Worm (Caenorhabditis elegans) whole organism, L2 larva: ENCODE results near the gene K12H6.9.

ENCODE experiments used
- F13H6.1 ChIP-seq: sonication (generic microtip); optimal IDR thresholded peaks from 2 replicates; lab custom pipeline; 2016; ENCODE audit warnings: missing genetic modification characterization, missing compliant biosample characterization
- R02D3.7 ChIP-seq: fragments of 150-350 bp; optimal IDR thresholded peaks from 2 replicates; lab custom pipeline; 2014; ENCODE audit warnings: missing biosample characterization, missing genetic modification characterization
- Y55F3AM.14 ChIP-seq: fragments of 200-800 bp; sonication (Bioruptor generic); optimal IDR thresholded peaks from 2 replicates; lab custom pipeline; 2018; ENCODE audit warnings: mild to moderate bottlenecking, missing genetic modification characterization, missing compliant biosample characterization
- alr-1 ChIP-seq: fragments of 150-350 bp; optimal IDR thresholded peaks from 2 replicates; lab custom pipeline; 2014; ENCODE audit warnings: missing biosample characterization, missing genetic modification characterization
- aly-2 ChIP-seq: fragments of 150-350 bp; optimal IDR thresholded peaks from 2 replicates; lab custom pipeline; 2014; ENCODE audit warnings: missing biosample characterization, missing genetic modification characterization
- ama-1 ChIP-seq: fragments of 150-350 bp; optimal IDR thresholded peaks from 2 replicates; lab custom pipeline; 2018; ENCODE audit warnings: inconsistent platforms
- blmp-1 ChIP-seq: sonication (generic microtip); optimal IDR thresholded peaks from 2 replicates; lab custom pipeline; 2017; ENCODE audit warnings: missing genetic modification characterization, mild to moderate bottlenecking, missing compliant biosample characterization, antibody characterized with exemption, moderate library complexity; ENCODE audit not compliant: insufficient read depth
- ceh-16 ChIP-seq: fragments of 150-350 bp; optimal IDR thresholded peaks from 2 replicates; lab custom pipeline; 2014; ENCODE audit warnings: missing biosample characterization, missing genetic modification characterization
- dmd-4 ChIP-seq: sonication (generic microtip); optimal IDR thresholded peaks from 2 replicates; lab custom pipeline; 2017; ENCODE audit warnings: missing biosample characterization, missing genetic modification characterization
- egl-27 ChIP-seq: sonication (generic microtip); optimal IDR thresholded peaks from 3 replicates; lab custom pipeline; 2017; ENCODE audit warnings: missing biosample characterization, missing genetic modification reagents, missing genetic modification characterization
- elt-1 ChIP-seq: fragments of 150-350 bp; optimal IDR thresholded peaks from 2 replicates; lab custom pipeline; 2014; ENCODE audit warnings: missing biosample characterization, missing genetic modification characterization
- fos-1 ChIP-seq: fragments of 150-350 bp; optimal IDR thresholded peaks from 2 replicates; lab custom pipeline; 2014; ENCODE audit warnings: missing biosample characterization, missing genetic modification characterization
- gmeb-1 ChIP-seq: fragments of 150-350 bp; optimal IDR thresholded peaks from 2 replicates; lab custom pipeline; 2014; ENCODE audit warnings: missing biosample characterization, missing genetic modification characterization
- lin-13 ChIP-seq: fragments of 150-350 bp; optimal IDR thresholded peaks from 2 replicates; lab custom pipeline; 2014; ENCODE audit warnings: missing biosample characterization, missing genetic modification reagents, missing genetic modification characterization
- lin-39 ChIP-seq: fragments of 150-350 bp; optimal IDR thresholded peaks from 2 replicates; lab custom pipeline; 2014; ENCODE audit warnings: missing biosample characterization, missing genetic modification reagents, missing genetic modification characterization
- mab-5 ChIP-seq: fragments of 150-350 bp; optimal IDR thresholded peaks from 2 replicates; lab custom pipeline; 2014; ENCODE audit warnings: missing biosample characterization, missing genetic modification characterization
- mbf-1 ChIP-seq: sonication (generic microtip); optimal IDR thresholded peaks from 2 replicates; lab custom pipeline; 2017; ENCODE audit warnings: missing biosample characterization, missing genetic modification characterization
- mdl-1 ChIP-seq, 2 experiments: fragments of 150-350 bp in 1 of 2; sonication (generic microtip) in 1 of 2; optimal IDR thresholded peaks; 2 replicates each; lab custom pipeline; 2017; ENCODE audit warnings: missing biosample characterization in 2 of 2, missing genetic modification characterization in 2 of 2
- nhr-10 ChIP-seq: sonication (generic microtip); optimal IDR thresholded peaks from 2 replicates; lab custom pipeline; 2017; ENCODE audit warnings: missing biosample characterization, missing genetic modification characterization
- nhr-12 ChIP-seq: fragments of 150-350 bp; optimal IDR thresholded peaks from 2 replicates; lab custom pipeline; 2014; ENCODE audit warnings: missing biosample characterization, missing genetic modification characterization
- nhr-129 ChIP-seq: fragments of 150-350 bp; optimal IDR thresholded peaks from 2 replicates; lab custom pipeline; 2014; ENCODE audit warnings: missing biosample characterization, missing genetic modification characterization
- nhr-21 ChIP-seq: fragments of 150-350 bp; optimal IDR thresholded peaks from 2 replicates; lab custom pipeline; 2014; ENCODE audit warnings: missing biosample characterization, missing genetic modification characterization
- nhr-23 ChIP-seq: fragments of 150-350 bp; optimal IDR thresholded peaks from 2 replicates; lab custom pipeline; 2014; ENCODE audit warnings: missing biosample characterization, missing genetic modification reagents, missing genetic modification characterization
- nhr-237 ChIP-seq: fragments of 150-350 bp; optimal IDR thresholded peaks from 2 replicates; lab custom pipeline; 2014; ENCODE audit warnings: missing biosample characterization, missing genetic modification characterization
- nhr-25 ChIP-seq: fragments of 150-350 bp; sonication (generic microtip); optimal IDR thresholded peaks from 3 replicates; lab custom pipeline; 2014; ENCODE audit warnings: missing biosample characterization, missing genetic modification characterization
- sem-4 ChIP-seq: fragments of 150-350 bp; optimal IDR thresholded peaks from 2 replicates; lab custom pipeline; 2014; ENCODE audit warnings: missing biosample characterization, missing genetic modification reagents, missing genetic modification characterization
- skn-1 ChIP-seq: sonication (generic microtip); optimal IDR thresholded peaks from 2 replicates; lab custom pipeline; 2017; ENCODE audit warnings: missing biosample characterization, missing genetic modification characterization
- sma-3 ChIP-seq: sonication (generic microtip); optimal IDR thresholded peaks from 2 replicates; lab custom pipeline; 2016; ENCODE audit warnings: missing genetic modification reagents, missing genetic modification characterization, missing compliant biosample characterization
- sma-9 ChIP-seq, 2 experiments: fragments of 150-350 bp in 1 of 2; sonication (generic microtip) in 1 of 2; optimal IDR thresholded peaks; 2 replicates each; lab custom pipeline; 2014 to 2016; ENCODE audit warnings: missing genetic modification characterization in 2 of 2, mild to moderate bottlenecking in 1 of 2, missing biosample characterization in 1 of 2, missing compliant biosample characterization in 1 of 2, missing genetic modification reagents in 1 of 2, moderate library complexity in 1 of 2
- snpc-4 ChIP-seq: fragments of 150-350 bp; optimal IDR thresholded peaks from 2 replicates; lab custom pipeline; 2014; ENCODE audit warnings: missing biosample characterization, missing genetic modification characterization
- unc-39 ChIP-seq: fragments of 150-350 bp; optimal IDR thresholded peaks from 2 replicates; lab custom pipeline; 2014; ENCODE audit warnings: missing biosample characterization, missing genetic modification characterization
- unc-62 ChIP-seq: fragments of 150-350 bp; optimal IDR thresholded peaks from 2 replicates; lab custom pipeline; 2014; ENCODE audit warnings: missing biosample characterization, missing genetic modification reagents, missing genetic modification characterization
- zag-1 ChIP-seq: fragments of 150-350 bp; optimal IDR thresholded peaks from 2 replicates; lab custom pipeline; 2014; ENCODE audit warnings: missing biosample characterization, missing genetic modification characterization
- ztf-1 ChIP-seq: fragments of 200-800 bp; sonication (Bioruptor generic); conservative IDR thresholded peaks from 2 replicates; pipeline ENCODE4 v1.3.6; 2022; ENCODE audit warnings: missing genetic modification characterization, missing compliant biosample characterization

The K12H6.9 gene

ce11 chrII:2865355-2865754 is 41.2 kb downstream of the K12H6.9 start:
- TF ChIP-seq egl-27: no peak
- TF ChIP-seq nhr-129 (tag; lab: Kevin White, UChicago): no peak
- TF ChIP-seq fos-1: no peak
- TF ChIP-seq alr-1: no peak
- no peak for TF ChIP-seq mbf-1 (tag; lab: Kevin White, UChicago)
- no peak for TF ChIP-seq nhr-25
- TF ChIP-seq gmeb-1 (tag; lab: Kevin White, UChicago): no peak
- TF ChIP-seq mdl-1 (tag; optimal IDR thresholded peaks at IDR 0.05; lab: Kevin White, UChicago): no peak
- TF ChIP-seq nhr-10 (tag; lab: Kevin White, UChicago): no peak
- no peak for TF ChIP-seq unc-62
- TF ChIP-seq F13H6.1: no peak
- no peak for TF ChIP-seq ztf-1 (GFP tag; lab: Robert Waterston, UW)
- TF ChIP-seq nhr-21 (tag; lab: Kevin White, UChicago): no peak
- TF ChIP-seq mab-5 (tag; lab: Kevin White, UChicago): no peak
- no peak for TF ChIP-seq lin-39
- no peak for TF ChIP-seq sem-4 (tag; lab: Kevin White, UChicago)
- no peak for TF ChIP-seq zag-1 (tag; lab: Kevin White, UChicago)
- no peak for TF ChIP-seq sma-3 (GFP tag; lab: Kevin White, UChicago)
- no peak for TF ChIP-seq ama-1 (lab: Kevin White, UChicago)
- no peak for TF ChIP-seq Y55F3AM.14 (GFP tag; lab: Kevin White, UChicago)
- TF ChIP-seq, all 48 proteins: peak for 0

DNA sequence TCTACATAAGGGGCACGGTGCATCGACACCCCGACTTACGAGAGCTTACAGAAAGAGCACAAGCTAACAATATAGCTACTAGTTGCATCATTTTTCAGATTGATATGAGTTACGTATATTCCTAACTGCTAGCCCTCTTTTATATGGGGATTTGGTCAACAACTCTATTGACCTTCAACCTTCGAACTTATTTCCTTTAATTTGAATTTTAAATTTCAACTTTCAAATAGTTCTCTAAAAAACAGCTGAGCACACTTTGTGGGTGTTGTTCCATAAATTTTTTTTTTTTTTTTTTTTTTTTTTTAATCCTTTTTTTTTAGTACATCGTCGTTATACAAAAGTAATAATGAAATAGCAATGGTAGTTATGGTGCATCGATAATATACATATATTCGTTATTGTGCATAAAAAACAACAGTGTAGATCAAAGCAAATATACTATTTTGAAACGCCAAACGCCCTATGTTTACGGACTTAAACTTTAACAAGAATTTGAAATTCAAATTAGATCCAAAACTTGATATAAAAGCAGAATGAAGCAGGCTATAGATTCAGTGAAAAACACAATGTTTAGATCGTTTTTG is 42.4 kb downstream of the K12H6.9 start, which contains the start of the genes Y110A2AL.9 and Y110A2AL.3:
Gene Y110A2AL.9, minus strand, starts transcription at position 101 of the 584 bp plus-strand sequence.
Gene Y110A2AL.3, plus strand, starts transcription at position 534 of the 584 bp plus-strand sequence.
- TF ChIP-seq sma-9 (GFP tag; optimal IDR thresholded peaks at IDR 0.05; lab: Kevin White, UChicago): no peak
- no peak for TF ChIP-seq sma-9 (tag; optimal IDR thresholded peaks at IDR 0.05; lab: Kevin White, UChicago)
- no peak for TF ChIP-seq nhr-237 (tag; lab: Kevin White, UChicago)
- no peak for TF ChIP-seq nhr-25
- no peak for TF ChIP-seq dmd-4 (tag; lab: Kevin White, UChicago)
- TF ChIP-seq skn-1 (tag; lab: Kevin White, UChicago): no peak
- no peak for TF ChIP-seq mdl-1 (tag; optimal IDR thresholded peaks at IDR 0.05; lab: Kevin White, UChicago)
- TF ChIP-seq unc-39 (tag; lab: Kevin White, UChicago): no peak
- no peak for TF ChIP-seq ceh-16 (tag; lab: Kevin White, UChicago)
- no peak for TF ChIP-seq lin-13 (GFP tag; lab: Kevin White, UChicago)
- no peak for TF ChIP-seq gmeb-1 (tag; lab: Kevin White, UChicago)
- TF ChIP-seq R02D3.7: no peak
- TF ChIP-seq ztf-1 (GFP tag; lab: Robert Waterston, UW): no peak
- no peak for TF ChIP-seq lin-39

DNA sequence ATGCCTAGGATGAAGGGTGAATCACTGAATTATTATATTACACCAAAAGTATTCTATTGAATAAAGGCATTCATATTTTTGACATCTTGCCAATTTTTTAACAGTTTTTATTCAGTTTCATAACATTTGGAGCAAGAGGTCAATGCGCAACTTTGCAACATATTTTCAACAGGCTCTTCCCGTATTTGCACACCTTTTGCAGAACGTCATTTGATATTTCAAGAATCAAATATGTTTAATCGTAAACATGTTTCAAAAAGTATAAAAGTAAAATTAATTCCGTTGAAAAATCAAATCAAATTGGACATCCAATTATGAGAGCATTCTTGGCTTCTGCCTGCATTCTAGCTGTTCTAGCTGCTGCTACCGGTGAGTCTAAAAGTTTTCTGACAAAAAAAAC is 43.5 kb downstream of the K12H6.9 start, which contains the start of gene Y110A2AL.2:
Gene Y110A2AL.2, plus strand, starts transcription at position 301 of the 400 bp plus-strand sequence.
- no peak for TF ChIP-seq aly-2 (tag; lab: Kevin White, UChicago)
- no peak for TF ChIP-seq nhr-25
- TF ChIP-seq ztf-1 (GFP tag; lab: Robert Waterston, UW): no peak
- TF ChIP-seq sma-9 (GFP tag; optimal IDR thresholded peaks at IDR 0.05; lab: Kevin White, UChicago): no peak
- TF ChIP-seq sma-9 (tag; optimal IDR thresholded peaks at IDR 0.05; lab: Kevin White, UChicago): no peak
- no peak for TF ChIP-seq snpc-4

DNA sequence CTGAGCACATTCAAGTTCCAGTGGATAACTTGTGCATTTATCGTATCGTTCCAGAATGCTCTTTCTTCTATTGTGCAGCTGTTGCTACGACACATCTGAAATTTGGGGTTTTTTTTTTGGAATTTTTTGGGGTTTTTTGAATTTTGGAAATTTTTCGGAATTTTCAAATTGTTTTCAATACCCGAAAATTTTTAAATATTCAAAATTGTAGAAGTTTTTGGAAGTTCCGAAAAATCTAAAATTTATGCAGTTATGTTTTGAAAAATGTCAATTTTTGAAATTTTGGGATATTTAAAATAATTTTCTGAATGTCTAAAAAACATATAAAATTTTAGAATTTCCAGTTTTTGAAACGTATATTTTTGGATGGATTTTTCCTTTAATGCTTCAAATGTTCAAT is 47.6 kb downstream of the K12H6.9 start, which contains the start of gene Y110A2AL.10:
Gene Y110A2AL.10, minus strand, starts transcription at position 101 of the 400 bp plus-strand sequence.
- TF ChIP-seq nhr-12 (no peak), elt-1 (tag; lab: Kevin White, UChicago) (no peak), fos-1 (no peak), skn-1 (tag; lab: Kevin White, UChicago) (no peak), blmp-1 (tag; lab: Kevin White, UChicago) (no peak), egl-27 (no peak), sem-4 (tag; lab: Kevin White, UChicago) (no peak), nhr-129 (tag; lab: Kevin White, UChicago) (no peak), gmeb-1 (tag; lab: Kevin White, UChicago) (no peak), Y55F3AM.14 (GFP tag; lab: Kevin White, UChicago) (no peak), nhr-23 (tag; lab: Kevin White, UChicago) (no peak), unc-62 (no peak), mdl-1 (tag; optimal IDR thresholded peaks at IDR 0.05; lab: Kevin White, UChicago) (no peak)
